Fruit fly (Drosophila melanogaster) whole organism, wandering third instar larva: ENCODE data around the gene CG9917.

Experiments used
- Abd-B ChIP-seq: fragments of >200 bp; optimal IDR thresholded peaks from 2 replicates; lab custom pipeline; 2017; ENCODE audit warnings: missing biosample characterization, missing genetic modification characterization
- Hnf4 ChIP-seq: fragments of 200-800 bp; sonication (Bioruptor generic); optimal IDR thresholded peaks from 2 replicates; lab custom pipeline; 2016; ENCODE audit warnings: missing biosample characterization, mild to moderate bottlenecking, missing genetic modification characterization
- fru ChIP-seq: fragments of 200-800 bp; sonication (Bioruptor generic); optimal IDR thresholded peaks from 3 replicates; lab custom pipeline; 2016; ENCODE audit warnings: missing biosample characterization, mild to moderate bottlenecking, missing genetic modification characterization
- pan ChIP-seq: fragments of >200 bp; optimal IDR thresholded peaks from 2 replicates; lab custom pipeline; 2017
- psq ChIP-seq: fragments of 200-800 bp; sonication (Bioruptor generic); optimal IDR thresholded peaks from 3 replicates; lab custom pipeline; 2017; ENCODE audit warnings: missing biosample characterization, mild to moderate bottlenecking, missing genetic modification characterization, moderate library complexity
- sv ChIP-seq: fragments of 200-800 bp; sonication (Bioruptor generic); optimal IDR thresholded peaks from 3 replicates; lab custom pipeline; 2016; ENCODE audit warnings: missing biosample characterization, missing genetic modification characterization
- usp ChIP-seq: fragments of >200 bp; optimal IDR thresholded peaks from 2 replicates; lab custom pipeline; 2017; ENCODE audit warnings: missing biosample characterization, missing genetic modification characterization

dm6 chrX:16325472-16325871 lies 2.4 kb upstream of the CG9917 start, which contains the start of gene CalpC:
- no peak for TF ChIP-seq usp (GFP tag; lab: Kevin White, UChicago)
- TF ChIP-seq Abd-B (GFP tag; lab: Kevin White, UChicago), result no peak
- TF ChIP-seq Hnf4 (GFP tag; lab: Kevin White, UChicago), result no peak
- TF ChIP-seq psq (GFP tag; lab: Kevin White, UChicago), result no peak
- TF ChIP-seq sv (GFP tag; lab: Kevin White, UChicago), result no peak
- TF ChIP-seq pan (lab: Kevin White, UChicago), result no peak
- no peak for TF ChIP-seq fru (GFP tag; lab: Kevin White, UChicago)
